Worm (Caenorhabditis elegans) whole organism, L2 larva: ENCODE measurements around the gene C01G5.4.

Experiments
- C34F6.9 ChIP-seq: fragments of 150-350 bp; optimal IDR thresholded peaks from 2 replicates; lab custom pipeline; 2014; ENCODE audit warnings: missing biosample characterization, missing genetic modification characterization
- F13H6.1 ChIP-seq: sonication (generic microtip); optimal IDR thresholded peaks from 2 replicates; lab custom pipeline; 2016; ENCODE audit warnings: missing genetic modification characterization, missing compliant biosample characterization
- R02D3.7 ChIP-seq: fragments of 150-350 bp; optimal IDR thresholded peaks from 2 replicates; lab custom pipeline; 2014; ENCODE audit warnings: missing biosample characterization, missing genetic modification characterization
- ZK546.5 ChIP-seq: sonication (generic microtip); optimal IDR thresholded peaks from 2 replicates; lab custom pipeline; 2017; ENCODE audit warnings: missing biosample characterization, missing genetic modification characterization
- alr-1 ChIP-seq: fragments of 150-350 bp; optimal IDR thresholded peaks from 2 replicates; lab custom pipeline; 2014; ENCODE audit warnings: missing biosample characterization, missing genetic modification characterization
- aly-2 ChIP-seq: fragments of 150-350 bp; optimal IDR thresholded peaks from 2 replicates; lab custom pipeline; 2014; ENCODE audit warnings: missing biosample characterization, missing genetic modification characterization
- ama-1 ChIP-seq: fragments of 150-350 bp; optimal IDR thresholded peaks from 2 replicates; lab custom pipeline; 2018; ENCODE audit warnings: inconsistent platforms
- blmp-1 ChIP-seq: sonication (generic microtip); optimal IDR thresholded peaks from 2 replicates; lab custom pipeline; 2017; ENCODE audit warnings: missing genetic modification characterization, mild to moderate bottlenecking, missing compliant biosample characterization, antibody characterized with exemption, moderate library complexity; ENCODE audit not compliant: insufficient read depth
- ceh-16 ChIP-seq: fragments of 150-350 bp; optimal IDR thresholded peaks from 2 replicates; lab custom pipeline; 2014; ENCODE audit warnings: missing biosample characterization, missing genetic modification characterization
- egl-27 ChIP-seq: sonication (generic microtip); optimal IDR thresholded peaks from 3 replicates; lab custom pipeline; 2017; ENCODE audit warnings: missing biosample characterization, missing genetic modification reagents, missing genetic modification characterization
- elt-1 ChIP-seq: fragments of 150-350 bp; optimal IDR thresholded peaks from 2 replicates; lab custom pipeline; 2014; ENCODE audit warnings: missing biosample characterization, missing genetic modification characterization
- elt-3 ChIP-seq: sonication (generic microtip); optimal IDR thresholded peaks from 2 replicates; lab custom pipeline; 2017; ENCODE audit warnings: missing biosample characterization, missing genetic modification characterization
- fos-1 ChIP-seq: fragments of 150-350 bp; optimal IDR thresholded peaks from 2 replicates; lab custom pipeline; 2014; ENCODE audit warnings: missing biosample characterization, missing genetic modification characterization
- gmeb-1 ChIP-seq: fragments of 150-350 bp; optimal IDR thresholded peaks from 2 replicates; lab custom pipeline; 2014; ENCODE audit warnings: missing biosample characterization, missing genetic modification characterization
- lin-11 ChIP-seq: fragments of 150-350 bp; sonication (generic microtip); optimal IDR thresholded peaks from 2 replicates; lab custom pipeline; 2014; ENCODE audit warnings: missing biosample characterization, missing genetic modification characterization, inconsistent platforms, mixed read lengths
- lin-13 ChIP-seq: fragments of 150-350 bp; optimal IDR thresholded peaks from 2 replicates; lab custom pipeline; 2014; ENCODE audit warnings: missing biosample characterization, missing genetic modification reagents, missing genetic modification characterization
- lsy-2 ChIP-seq, 2 experiments: fragments of 150-350 bp in 1 of 2; sonication (generic microtip) in 1 of 2; optimal IDR thresholded peaks; 2 replicates each; lab custom pipeline; 2014 to 2017; ENCODE audit warnings: missing biosample characterization in 2 of 2, missing genetic modification characterization in 2 of 2
- mbf-1 ChIP-seq: sonication (generic microtip); optimal IDR thresholded peaks from 2 replicates; lab custom pipeline; 2017; ENCODE audit warnings: missing biosample characterization, missing genetic modification characterization
- nhr-11 ChIP-seq: fragments of 150-350 bp; optimal IDR thresholded peaks from 2 replicates; lab custom pipeline; 2014; ENCODE audit warnings: missing biosample characterization, missing genetic modification characterization
- nhr-12 ChIP-seq: fragments of 150-350 bp; optimal IDR thresholded peaks from 2 replicates; lab custom pipeline; 2014; ENCODE audit warnings: missing biosample characterization, missing genetic modification characterization
- nhr-129 ChIP-seq: fragments of 150-350 bp; optimal IDR thresholded peaks from 2 replicates; lab custom pipeline; 2014; ENCODE audit warnings: missing biosample characterization, missing genetic modification characterization
- nhr-21 ChIP-seq: fragments of 150-350 bp; optimal IDR thresholded peaks from 2 replicates; lab custom pipeline; 2014; ENCODE audit warnings: missing biosample characterization, missing genetic modification characterization
- nhr-23 ChIP-seq: fragments of 150-350 bp; optimal IDR thresholded peaks from 2 replicates; lab custom pipeline; 2014; ENCODE audit warnings: missing biosample characterization, missing genetic modification reagents, missing genetic modification characterization
- nhr-237 ChIP-seq: fragments of 150-350 bp; optimal IDR thresholded peaks from 2 replicates; lab custom pipeline; 2014; ENCODE audit warnings: missing biosample characterization, missing genetic modification characterization
- nhr-6 ChIP-seq: fragments of 150-350 bp; optimal IDR thresholded peaks from 2 replicates; lab custom pipeline; 2014; ENCODE audit warnings: missing biosample characterization, missing genetic modification characterization
- nhr-77 ChIP-seq: fragments of 150-350 bp; optimal IDR thresholded peaks from 2 replicates; lab custom pipeline; 2014; ENCODE audit warnings: missing biosample characterization, missing genetic modification characterization
- peb-1 ChIP-seq: fragments of 150-350 bp; optimal IDR thresholded peaks from 2 replicates; lab custom pipeline; 2014; ENCODE audit warnings: missing biosample characterization, missing genetic modification characterization
- sem-4 ChIP-seq: fragments of 150-350 bp; optimal IDR thresholded peaks from 2 replicates; lab custom pipeline; 2014; ENCODE audit warnings: missing biosample characterization, missing genetic modification reagents, missing genetic modification characterization
- skn-1 ChIP-seq: sonication (generic microtip); optimal IDR thresholded peaks from 2 replicates; lab custom pipeline; 2017; ENCODE audit warnings: missing biosample characterization, missing genetic modification characterization
- sma-3 ChIP-seq: sonication (generic microtip); optimal IDR thresholded peaks from 2 replicates; lab custom pipeline; 2016; ENCODE audit warnings: missing genetic modification reagents, missing genetic modification characterization, missing compliant biosample characterization
- sma-9 ChIP-seq, 2 experiments: fragments of 150-350 bp in 1 of 2; sonication (generic microtip) in 1 of 2; optimal IDR thresholded peaks; 2 replicates each; lab custom pipeline; 2014 to 2016; ENCODE audit warnings: missing genetic modification characterization in 2 of 2, mild to moderate bottlenecking in 1 of 2, missing biosample characterization in 1 of 2, missing compliant biosample characterization in 1 of 2, missing genetic modification reagents in 1 of 2, moderate library complexity in 1 of 2
- snpc-4 ChIP-seq: fragments of 150-350 bp; optimal IDR thresholded peaks from 2 replicates; lab custom pipeline; 2014; ENCODE audit warnings: missing biosample characterization, missing genetic modification characterization
- unc-39 ChIP-seq: fragments of 150-350 bp; optimal IDR thresholded peaks from 2 replicates; lab custom pipeline; 2014; ENCODE audit warnings: missing biosample characterization, missing genetic modification characterization
- unc-55 ChIP-seq: fragments of 150-350 bp; sonication (generic microtip); optimal IDR thresholded peaks from 3 replicates; lab custom pipeline; 2014; ENCODE audit warnings: missing biosample characterization, missing genetic modification reagents, missing genetic modification characterization
- unc-62 ChIP-seq: fragments of 150-350 bp; optimal IDR thresholded peaks from 2 replicates; lab custom pipeline; 2014; ENCODE audit warnings: missing biosample characterization, missing genetic modification reagents, missing genetic modification characterization
- zag-1 ChIP-seq: fragments of 150-350 bp; optimal IDR thresholded peaks from 2 replicates; lab custom pipeline; 2014; ENCODE audit warnings: missing biosample characterization, missing genetic modification characterization
- ztf-4 ChIP-seq: fragments of 150-350 bp; optimal IDR thresholded peaks from 2 replicates; lab custom pipeline; 2014; ENCODE audit warnings: missing biosample characterization, missing genetic modification characterization

The C01G5.4 gene

ce11 chrIV:6522305-6522917 lies 9.1 kb upstream of the C01G5.4 start, which contains the start of gene ddi-1:
Gene ddi-1, plus strand, starts transcription at chrIV:6522867.
- TF ChIP-seq sma-3 (GFP tag; lab: Kevin White, UChicago) (no peak), snpc-4 (no peak), ZK546.5 (tag; lab: Kevin White, UChicago) (no peak), unc-62 (GFP tag; lab: Kevin White, UChicago) (no peak), ceh-16 (tag; lab: Kevin White, UChicago) (no peak), fos-1 (tag; lab: Kevin White, UChicago) (no peak), egl-27 (tag; lab: Kevin White, UChicago) (no peak), nhr-129 (tag; lab: Kevin White, UChicago) (no peak), R02D3.7 (tag; lab: Kevin White, UChicago) (no peak), sem-4 (tag; lab: Kevin White, UChicago) (no peak), nhr-21 (no peak), C34F6.9 (tag; lab: Kevin White, UChicago) (no peak), nhr-6 (tag; lab: Kevin White, UChicago) (no peak), nhr-12 (tag; lab: Kevin White, UChicago) (no peak), gmeb-1 (no peak), unc-39 (no peak), lsy-2 (tag; optimal IDR thresholded peaks at IDR 0.05; lab: Kevin White, UChicago) (no peak)

DNA sequence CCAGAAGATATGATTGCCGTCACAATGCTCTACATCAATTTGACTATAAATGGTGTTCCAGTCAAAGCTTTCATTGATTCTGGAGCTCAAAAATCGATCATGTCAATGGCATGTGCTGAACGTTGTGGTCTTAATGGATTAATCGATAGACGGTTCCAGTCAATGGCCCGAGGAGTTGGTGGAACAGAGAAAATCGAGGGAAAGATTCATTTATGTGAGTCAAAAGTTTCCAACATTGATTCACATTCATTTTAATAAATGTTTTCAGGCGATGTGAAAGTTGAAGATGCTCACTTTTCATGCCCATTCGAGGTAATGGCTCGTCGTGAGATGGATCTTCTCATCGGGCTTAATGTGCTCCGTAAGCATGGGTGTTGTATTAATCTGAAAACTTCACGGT lies 7.8 kb upstream of the C01G5.4 start:
- TF ChIP-seq ama-1 (no peak), lsy-2 (tag; optimal IDR thresholded peaks at IDR 0.05; lab: Kevin White, UChicago) (no peak), ZK546.5 (tag; lab: Kevin White, UChicago) (no peak), ztf-4 (no peak), elt-3 (tag; lab: Kevin White, UChicago) (no peak), elt-1 (tag; lab: Kevin White, UChicago) (no peak), nhr-237 (tag; lab: Kevin White, UChicago) (no peak), ceh-16 (tag; lab: Kevin White, UChicago) (no peak), unc-39 (no peak), lin-13 (GFP tag; lab: Kevin White, UChicago) (no peak), lin-11 (tag; lab: Kevin White, UChicago) (no peak), zag-1 (no peak), sma-9 (GFP tag; optimal IDR thresholded peaks at IDR 0.05; lab: Kevin White, UChicago) (no peak), sma-9 (tag; optimal IDR thresholded peaks at IDR 0.05; lab: Kevin White, UChicago) (no peak), F13H6.1 (tag; lab: Kevin White, UChicago) (no peak), nhr-77 (no peak), unc-55 (no peak), alr-1 (tag; lab: Kevin White, UChicago) (no peak), gmeb-1 (no peak)

- TF ChIP-seq lin-13 (GFP tag; lab: Kevin White, UChicago) (no peak), skn-1 (tag; lab: Kevin White, UChicago) (no peak), sma-9 (GFP tag; optimal IDR thresholded peaks at IDR 0.05; lab: Kevin White, UChicago) (no peak), sma-9 (tag; optimal IDR thresholded peaks at IDR 0.05; lab: Kevin White, UChicago) (no peak), peb-1 (tag; lab: Kevin White, UChicago) (no peak), ceh-16 (tag; lab: Kevin White, UChicago) (no peak)
These were observed 7.0 kb upstream of the C01G5.4 start, which contains the start of gene C01G5.5 for ce11 chrIV:6524531-6524930. Gene C01G5.5, plus strand, starts transcription at chrIV:6524610.

ce11 chrIV:6526522-6526921 lies 5.0 kb upstream of the C01G5.4 start:
- TF ChIP-seq nhr-21: no peak
- TF ChIP-seq aly-2 (tag; lab: Kevin White, UChicago): no peak
- no peak for TF ChIP-seq blmp-1 (tag; lab: Kevin White, UChicago)
- no peak for TF ChIP-seq ama-1
- no peak for TF ChIP-seq nhr-23

- no peak for TF ChIP-seq unc-39
- TF ChIP-seq nhr-11 (tag; lab: Kevin White, UChicago): no peak
- TF ChIP-seq mbf-1: no peak
- TF ChIP-seq nhr-12 (tag; lab: Kevin White, UChicago): no peak
- TF ChIP-seq R02D3.7 (tag; lab: Kevin White, UChicago): no peak
These were observed 3.3 kb upstream of the C01G5.4 start for ce11 chrIV:6528202-6528601.
